Worm (Caenorhabditis elegans) whole organism, L3 larva: ENCODE data around the gene C14C6.3.

ENCODE experiments used
- R02D3.7 ChIP-seq: fragments of 150-350 bp; optimal IDR thresholded peaks from 2 replicates; lab custom pipeline; 2014; ENCODE audit warnings: missing biosample characterization, missing genetic modification characterization
- aly-2 ChIP-seq: fragments of 150-350 bp; optimal IDR thresholded peaks from 2 replicates; lab custom pipeline; 2014; ENCODE audit warnings: missing biosample characterization, missing genetic modification characterization
- elt-2 ChIP-seq: sonication (generic microtip); optimal IDR thresholded peaks from 2 replicates; lab custom pipeline; 2016; ENCODE audit warnings: missing genetic modification reagents, mild to moderate bottlenecking, missing genetic modification characterization, missing compliant biosample characterization
- nhr-11 ChIP-seq: fragments of 150-350 bp; optimal IDR thresholded peaks from 2 replicates; lab custom pipeline; 2014; ENCODE audit warnings: missing biosample characterization, missing genetic modification characterization

DNA sequence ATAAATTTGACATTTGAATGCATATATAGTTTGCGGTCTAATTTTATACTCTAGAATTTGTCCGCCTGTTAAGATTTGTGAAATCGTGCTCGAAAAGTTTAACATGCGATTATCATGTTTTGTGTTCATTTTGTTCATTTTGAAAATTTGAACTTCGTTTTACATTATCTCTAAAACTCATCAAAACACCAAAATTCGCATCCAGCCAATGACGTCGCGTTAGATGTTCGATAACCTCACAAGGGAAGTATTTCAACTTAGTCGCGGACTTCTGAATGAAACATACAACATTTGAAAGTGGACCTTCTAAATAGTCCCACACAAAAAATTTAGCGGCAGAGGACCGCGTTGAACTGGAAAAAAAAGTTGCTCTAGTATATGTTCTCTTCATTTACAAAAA lies 1.8 kb upstream of the C14C6.3 start:
- no peak for TF ChIP-seq R02D3.7 (tag; lab: Kevin White, UChicago)
- no peak for TF ChIP-seq nhr-11 (tag; lab: Kevin White, UChicago)
- no peak for TF ChIP-seq elt-2
- no peak for TF ChIP-seq aly-2 (tag; lab: Kevin White, UChicago)
